Worm (Caenorhabditis elegans) whole organism, early embryonic: ENCODE measurements around the gene D1053.4.

Experiments used
- ama-1 ChIP-seq: fragments of 150-350 bp; optimal IDR thresholded peaks from 2 replicates; lab custom pipeline; 2014
- ceh-36 ChIP-seq: sonication (generic microtip); optimal IDR thresholded peaks from 2 replicates; lab custom pipeline; 2016; ENCODE audit warnings: missing genetic modification characterization, inconsistent platforms, missing compliant biosample characterization
- flt-1 ChIP-seq: fragments of 200-800 bp; sonication (Bioruptor generic); IDR thresholded peaks from 2 replicates; pipeline ENCODE4 v1.3.6; 2022; ENCODE audit warnings: missing genetic modification characterization, missing compliant biosample characterization
- sea-1 ChIP-seq: fragments of 200-800 bp; sonication (Bioruptor generic); conservative IDR thresholded peaks from 2 replicates; pipeline ENCODE4 v1.3.6; 2022; ENCODE audit warnings: missing genetic modification characterization, missing compliant biosample characterization
- tra-4 ChIP-seq: sonication (generic microtip); optimal IDR thresholded peaks from 2 replicates; lab custom pipeline; 2017; ENCODE audit warnings: missing genetic modification characterization, missing compliant biosample characterization

ce11 chrX:11693092-11693491, 30.5 kb downstream of the D1053.4 start, which contains the start of gene smcl-1:
- TF ChIP-seq ceh-36 (no peak), tra-4 (no peak), flt-1 (no peak), ama-1 (lab: Kevin White, UChicago) (no peak), sea-1 (GFP tag; lab: Robert Waterston, UW) (no peak)
